Worm (Caenorhabditis elegans): Measurements from ENCODE around the gene algn-1.

algn-1 gene

ce11 chrIII:6427205-6427604 is 32.7 kb upstream of the algn-1 start, which contains the start of gene C05D11.8:
Gene C05D11.8 (minus strand): TSS chrIII:6427305.
- TF ChIP-seq zip-4 (GFP tag; optimal IDR thresholded peaks at IDR 0.05) (no peak), mep-1 (tag; optimal IDR thresholded peaks at IDR 0.05) (no peak), mdl-1 (tag; optimal IDR thresholded peaks at IDR 0.05) (no peak), nhr-28 (tag; optimal IDR thresholded peaks at IDR 0.05) (no peak)

ce11 chrIII:6430834-6431233 is 29.1 kb upstream of the algn-1 start, which contains the start of gene popl-1:
Gene popl-1 (minus strand): TSS chrIII:6430934.
- TF ChIP-seq nhr-76 (tag; optimal IDR thresholded peaks at IDR 0.05) (no peak), nhr-47 (tag; optimal IDR thresholded peaks at IDR 0.05) (no peak), mab-9 (GFP tag; IDR thresholded peaks at IDR 0.05) (no peak), nhr-12 (tag; optimal IDR thresholded peaks at IDR 0.05) (no peak), nhr-85 (tag) (no peak), lin-35 (GFP tag; optimal IDR thresholded peaks at IDR 0.05) (no peak), lin-15B (tag; optimal IDR thresholded peaks at IDR 0.05) (no peak), tbx-2 (tag; optimal IDR thresholded peaks at IDR 0.05) (no peak), ceh-63 (GFP tag; optimal IDR thresholded peaks at IDR 0.05) (no peak), isw-1 (GFP tag; IDR thresholded peaks at IDR 0.05) (no peak), unc-98 (GFP tag; IDR thresholded peaks at IDR 0.05) (no peak), skn-1 (tag; optimal IDR thresholded peaks at IDR 0.05) (no peak), nhr-71 (tag; optimal IDR thresholded peaks at IDR 0.05) (no peak), fkh-4 (tag; optimal IDR thresholded peaks at IDR 0.05; ENCODE audit: borderline replicate concordance) (no peak), lin-39 (tag; optimal IDR thresholded peaks at IDR 0.05) (no peak), swsn-7 (tag; optimal IDR thresholded peaks at IDR 0.05) (no peak), zag-1 (tag; optimal IDR thresholded peaks at IDR 0.05) (no peak)

ce11 chrIII:6431766-6432228 is 28.1 kb upstream of the algn-1 start, which contains the start of the genes mrps-17 and txdc-9:
Gene mrps-17 (minus strand): TSS chrIII:6431798.
Gene txdc-9 (plus strand): TSS chrIII:6432178.
- TF ChIP-seq Y116A8C.19 (tag; optimal IDR thresholded peaks at IDR 0.05; ENCODE audit: borderline replicate concordance), result no peak
- TF ChIP-seq ama-1 (optimal IDR thresholded peaks at IDR 0.05), result no peak
- no peak for TF ChIP-seq fos-1 (tag; optimal IDR thresholded peaks at IDR 0.05)
- peak; percentile 70 for TF ChIP-seq tbx-2 (tag; optimal IDR thresholded peaks at IDR 0.05)
- peak; percentile 44 for TF ChIP-seq fkh-8 (tag; optimal IDR thresholded peaks at IDR 0.05)
- TF ChIP-seq zag-1 (tag; optimal IDR thresholded peaks at IDR 0.05), result no peak
- TF ChIP-seq xbp-1 (tag; optimal IDR thresholded peaks at IDR 0.05), result peak; percentile 68
- peak; percentile 97 for TF ChIP-seq mep-1 (tag; optimal IDR thresholded peaks at IDR 0.05)
- no peak for TF ChIP-seq sox-4 (tag; optimal IDR thresholded peaks at IDR 0.05)
- TF ChIP-seq C34B4.2 (tag; optimal IDR thresholded peaks at IDR 0.05), result no peak
- no peak for TF ChIP-seq unc-30 (tag; optimal IDR thresholded peaks at IDR 0.05)
- TF ChIP-seq ets-5 (GFP tag; IDR thresholded peaks at IDR 0.05), result no peak
- peak; percentile 52 for TF ChIP-seq nhr-85 (tag)
- TF ChIP-seq C04F5.9 (tag; optimal IDR thresholded peaks at IDR 0.05), result peak; percentile 40
- TF ChIP-seq snu-23 (GFP tag; optimal IDR thresholded peaks at IDR 0.05), result peak; percentile 82
- no peak for TF ChIP-seq nhr-84 (tag; optimal IDR thresholded peaks at IDR 0.05)
- peak; percentile 45 to 85 (median 60) for TF ChIP-seq ceh-82 (tag; optimal IDR thresholded peaks at IDR 0.05)
- no peak for TF ChIP-seq alr-1 (tag; optimal IDR thresholded peaks at IDR 0.05; ENCODE audit: borderline replicate concordance)
- TF ChIP-seq sup-37 (GFP tag; optimal IDR thresholded peaks at IDR 0.05), result no peak
- no peak for TF ChIP-seq mab-9 (GFP tag; IDR thresholded peaks at IDR 0.05)
- TF ChIP-seq rnt-1 (tag; optimal IDR thresholded peaks at IDR 0.05), result peak; percentile 78
- peak; percentile 87 to 93 for TF ChIP-seq lsy-2 (tag; optimal IDR thresholded peaks at IDR 0.05)
- TF ChIP-seq elt-2 (tag; optimal IDR thresholded peaks at IDR 0.05), result peak; percentile 2
- TF ChIP-seq lin-15B (tag; optimal IDR thresholded peaks at IDR 0.05), result peak; percentile 82
- no peak for TF ChIP-seq pqm-1 (tag; optimal IDR thresholded peaks at IDR 0.05)
- TF ChIP-seq unc-130 (tag; optimal IDR thresholded peaks at IDR 0.05), result peak; percentile 97
- TF ChIP-seq unc-98 (GFP tag; IDR thresholded peaks at IDR 0.05), result no peak
- peak; percentile 75 for TF ChIP-seq nhr-19 (GFP tag; conservative IDR thresholded peaks at IDR 0.05)
- TF ChIP-seq aha-1 (tag; optimal IDR thresholded peaks at IDR 0.05), result no peak
- TF ChIP-seq efl-1 (optimal IDR thresholded peaks at IDR 0.05), result peak; percentile 80 to 81
- peak; percentile 80 to 96 for TF ChIP-seq efl-1 (GFP tag; optimal IDR thresholded peaks at IDR 0.05 in 1 of 2)
- no peak for TF ChIP-seq jun-1 (tag; optimal IDR thresholded peaks at IDR 0.05)
- peak; percentile 59 for TF ChIP-seq lin-13 (GFP tag; optimal IDR thresholded peaks at IDR 0.05)
- TF ChIP-seq ceh-63 (GFP tag; optimal IDR thresholded peaks at IDR 0.05), result no peak
- TF ChIP-seq nhr-12 (tag; optimal IDR thresholded peaks at IDR 0.05), result no peak
- no peak for TF ChIP-seq nhr-28 (tag; optimal IDR thresholded peaks at IDR 0.05)
- TF ChIP-seq lin-35 (GFP tag; optimal IDR thresholded peaks at IDR 0.05), result peak; percentile 80 to 88
- peak; percentile 54 for TF ChIP-seq isw-1 (GFP tag; IDR thresholded peaks at IDR 0.05)
- TF ChIP-seq ces-1 (GFP tag; optimal IDR thresholded peaks at IDR 0.05), result peak; percentile 87
- peak; percentile 86 for TF ChIP-seq nhr-71 (tag; optimal IDR thresholded peaks at IDR 0.05)
- peak; percentile 98 for TF ChIP-seq F16B12.6 (tag; optimal IDR thresholded peaks at IDR 0.05)

Data from whole organism, L1 larva.